Worm (Caenorhabditis elegans) whole organism, dauer: ENCODE measurements around the gene crb-3.
"Not testable (repeated sequence)": the region's sequence is repeated elsewhere in the genome, so short reads cannot be mapped to it uniquely, and the experiment has no call there.

Experiments used
- unc-62 ChIP-seq: sonication (generic microtip); optimal IDR thresholded peaks from 2 replicates; lab custom pipeline; 2017; ENCODE audit warnings: missing biosample characterization, missing genetic modification reagents, missing genetic modification characterization

crb-3 gene

ce11 chrX:9203468-9203867 is at the start of gene crb-3:
TSS of gene crb-3 (plus strand) at chrX:9203768.
- TF ChIP-seq unc-62 (GFP tag; lab: Kevin White, UChicago): not testable (repeated sequence)

ce11 chrX:9154216-9154615 is 49.4 kb upstream of the crb-3 start, which contains the start of gene B0563.7:
TSS of gene B0563.7 (minus strand) at chrX:9154316.
- no peak for TF ChIP-seq unc-62 (GFP tag; lab: Kevin White, UChicago)

- TF ChIP-seq unc-62 (GFP tag; lab: Kevin White, UChicago): no peak
These were observed 47.8 kb upstream of the crb-3 start for ce11 chrX:9155751-9156150.

- TF ChIP-seq unc-62 (GFP tag; lab: Kevin White, UChicago): no peak
These were observed 42.2 kb upstream of the crb-3 start for ce11 chrX:9161253-9161904.

DNA sequence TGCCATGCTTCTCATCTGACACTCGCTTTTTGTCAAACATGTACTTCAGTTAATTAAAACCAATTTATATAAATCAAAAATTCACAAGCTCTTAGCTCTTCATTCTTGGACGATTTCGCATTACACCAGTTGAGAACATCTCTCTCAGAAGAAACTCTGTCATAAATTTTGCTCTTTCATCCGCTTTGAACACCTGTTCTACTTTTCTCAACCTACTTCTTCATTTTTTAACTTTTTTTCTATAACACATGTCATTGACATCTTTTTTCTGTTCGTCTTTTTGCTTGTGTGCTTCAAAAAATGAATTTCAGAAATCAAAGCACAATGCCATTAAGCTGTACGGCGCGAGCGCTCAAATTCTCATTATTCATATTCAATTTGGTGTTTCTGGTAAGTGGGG is 40.7 kb upstream of the crb-3 start, which contains the start of gene tsp-11:
tsp-11 (plus strand) TSS at position 301 of the 400 bp plus-strand sequence.
- no peak for TF ChIP-seq unc-62 (GFP tag; lab: Kevin White, UChicago)

ce11 chrX:9166921-9167320 is 36.6 kb upstream of the crb-3 start, which contains the start of gene B0563.10:
TSS of gene B0563.10 (minus strand) at chrX:9167245.
- TF ChIP-seq unc-62 (GFP tag; lab: Kevin White, UChicago): no peak

DNA sequence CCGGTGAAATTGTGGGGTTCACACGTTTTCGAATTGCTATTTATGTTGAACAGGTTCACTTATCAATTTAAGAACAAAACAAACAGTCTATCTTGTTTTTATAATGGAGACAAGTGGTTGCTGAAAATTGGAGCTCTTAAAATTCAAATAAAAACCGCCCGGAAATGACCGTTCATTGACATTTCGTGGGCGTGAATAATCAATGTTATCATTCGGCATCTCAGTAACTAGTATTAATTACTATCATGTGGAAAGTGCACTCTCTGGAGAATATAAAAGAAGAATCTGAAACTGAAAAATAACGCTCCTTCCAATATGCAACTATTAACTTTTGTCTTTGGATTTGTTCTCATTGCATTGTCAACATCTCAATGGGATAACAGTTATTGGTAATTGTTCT is 35.3 kb upstream of the crb-3 start, which contains the start of gene B0563.9:
B0563.9 (plus strand) TSS at position 301 of the 400 bp plus-strand sequence.
- TF ChIP-seq unc-62 (GFP tag; lab: Kevin White, UChicago): no peak

ce11 chrX:9170058-9170457 is 33.5 kb upstream of the crb-3 start:
- no peak for TF ChIP-seq unc-62 (GFP tag; lab: Kevin White, UChicago)

DNA sequence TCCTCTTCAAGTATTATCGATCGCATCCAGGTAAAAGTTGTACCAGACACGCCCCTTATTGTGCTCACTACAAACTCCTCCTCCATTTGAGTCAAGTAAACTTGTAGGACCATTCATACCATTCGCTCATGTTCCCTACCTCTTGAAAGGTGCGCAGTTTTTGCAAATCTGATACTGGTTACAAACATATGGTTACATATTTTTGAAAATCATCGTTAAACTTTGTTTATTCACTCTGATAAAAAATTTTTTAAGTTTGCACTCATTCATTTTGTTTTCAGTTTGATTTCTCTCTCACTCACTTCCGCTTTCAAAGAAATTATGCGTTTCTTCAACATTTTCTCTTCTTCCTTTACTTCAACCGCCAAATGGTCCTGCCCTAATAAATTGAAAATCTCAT is 32.3 kb upstream of the crb-3 start, which contains the start of gene B0563.1:
B0563.1 (plus strand) TSS at position 301 of the 400 bp plus-strand sequence.
- TF ChIP-seq unc-62 (GFP tag; lab: Kevin White, UChicago): no peak

- TF ChIP-seq unc-62 (GFP tag; lab: Kevin White, UChicago): no peak
These were observed 31.3 kb upstream of the crb-3 start, which contains the start of gene B0563.18 for ce11 chrX:9172278-9172677. TSS of gene B0563.18 (plus strand) at chrX:9172578.

- no peak for TF ChIP-seq unc-62 (GFP tag; lab: Kevin White, UChicago)
These were observed 30.8 kb upstream of the crb-3 start for ce11 chrX:9172733-9173132.

- no peak for TF ChIP-seq unc-62 (GFP tag; lab: Kevin White, UChicago)
These were observed 29.2 kb upstream of the crb-3 start, which contains the start of gene B0563.8 for ce11 chrX:9174409-9174808. TSS of gene B0563.8 (minus strand) at chrX:9174509.

- no peak for TF ChIP-seq unc-62 (GFP tag; lab: Kevin White, UChicago)
These were observed 22.7 kb upstream of the crb-3 start, which contains the start of gene Y81B9A.4 for ce11 chrX:9180823-9181222. TSS of gene Y81B9A.4 (minus strand) at chrX:9180923.

DNA sequence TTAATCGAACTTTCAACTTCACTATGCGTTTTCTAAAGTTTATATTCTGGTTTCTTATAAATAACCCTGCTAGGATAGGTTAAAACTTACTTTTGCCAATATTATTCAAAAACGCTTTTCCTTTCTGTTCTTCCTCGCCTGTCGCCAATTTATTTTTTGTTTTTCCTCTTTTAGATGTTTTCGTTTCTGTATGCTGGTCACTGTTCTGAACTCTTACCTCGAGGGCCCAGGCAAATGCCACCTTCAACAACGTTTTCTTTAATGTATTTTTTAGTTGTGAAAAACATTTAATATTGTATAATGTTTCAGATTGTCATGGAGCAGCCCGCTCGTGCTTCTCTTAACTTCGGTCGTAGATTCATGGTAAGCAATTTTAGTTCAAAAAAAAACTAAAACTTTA is 21.4 kb upstream of the crb-3 start, which contains the start of gene Y81B9A.3:
Y81B9A.3 (plus strand) TSS at position 301 of the 400 bp plus-strand sequence.
- no peak for TF ChIP-seq unc-62 (GFP tag; lab: Kevin White, UChicago)

DNA sequence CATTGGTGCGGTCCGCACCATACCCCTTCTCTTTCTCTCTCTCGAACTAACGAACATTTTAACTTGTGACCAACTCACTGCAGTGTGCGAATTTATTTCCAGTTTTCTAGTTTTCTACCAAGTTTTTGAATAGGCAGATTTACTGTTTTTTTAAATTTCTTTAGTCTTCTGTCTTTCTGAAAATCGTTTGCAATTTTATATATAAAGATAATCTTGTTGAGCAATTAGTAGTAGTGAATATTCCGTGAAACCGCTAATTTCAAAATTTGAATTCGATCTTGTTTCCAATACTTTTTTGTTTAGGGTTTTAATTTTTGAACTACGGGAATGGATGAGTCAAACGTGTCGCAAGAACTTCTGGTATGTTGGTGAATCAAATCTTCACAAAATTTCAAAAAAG is 19.7 kb upstream of the crb-3 start, which contains the start of gene Y81B9A.2:
Y81B9A.2 (plus strand) TSS at position 301 of the 400 bp plus-strand sequence.
- TF ChIP-seq unc-62 (GFP tag; lab: Kevin White, UChicago): no peak

DNA sequence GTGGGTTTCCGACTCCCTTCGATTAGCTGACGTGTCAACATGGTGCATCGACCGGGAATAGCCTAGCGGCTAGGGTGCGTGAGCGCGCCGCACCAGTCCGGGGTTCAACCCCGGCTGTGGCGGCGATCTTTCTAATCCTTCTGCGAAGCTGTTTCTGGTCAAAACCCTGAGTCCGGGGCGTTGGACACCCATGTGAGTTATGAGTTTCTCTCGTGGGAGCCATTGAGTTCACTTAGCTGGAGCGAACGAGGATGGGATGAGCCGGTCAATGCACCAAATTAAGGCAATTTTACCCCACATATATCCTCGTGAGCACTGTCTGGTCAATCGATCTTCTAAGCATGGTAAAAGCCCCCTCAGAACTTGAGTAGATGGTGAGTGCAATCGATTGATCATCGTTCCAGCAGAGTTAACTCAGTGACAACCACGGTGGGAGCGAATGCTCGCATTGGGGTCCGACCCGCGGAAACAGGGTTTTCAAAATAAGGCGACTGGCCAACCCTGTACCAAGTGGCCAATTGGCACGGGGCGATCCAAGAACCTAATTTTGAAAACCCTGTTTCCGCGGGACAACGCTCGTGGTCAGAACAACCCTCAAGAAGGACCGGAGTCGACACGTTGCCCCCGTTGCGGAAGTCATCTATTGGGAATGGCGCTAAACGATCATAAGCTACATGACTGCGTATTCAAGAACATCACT is 11.6 kb upstream of the crb-3 start, which contains the start of gene Y81B9A.1:
Y81B9A.1 (plus strand) TSS at position 650 of the 700 bp plus-strand sequence.
- TF ChIP-seq unc-62 (GFP tag; lab: Kevin White, UChicago): no peak
